Worm (Caenorhabditis elegans) whole organism, L1 larva: ENCODE results near the gene ZK1240.5.
A peak's percentile ranks its signal among the peaks of the same experiment; 100 is the strongest.
"Not testable (repeated sequence)": the region's sequence is repeated elsewhere in the genome, so short reads cannot be mapped to it uniquely, and the experiment has no call there.

ENCODE experiments used
- C04F5.9 ChIP-seq: sonication (generic microtip); optimal IDR thresholded peaks from 2 replicates; lab custom pipeline; 2016; ENCODE audit warnings: missing genetic modification characterization, missing compliant biosample characterization
- C16A3.4 ChIP-seq: fragments of 150-350 bp; optimal IDR thresholded peaks from 2 replicates; lab custom pipeline; 2014; ENCODE audit warnings: missing biosample characterization, missing genetic modification characterization
- C34B4.2 ChIP-seq: sonication (generic microtip); optimal IDR thresholded peaks from 2 replicates; lab custom pipeline; 2017; ENCODE audit warnings: mild to moderate bottlenecking, missing genetic modification characterization, missing compliant biosample characterization
- blmp-1 ChIP-seq: fragments of 150-350 bp; optimal IDR thresholded peaks from 2 replicates; lab custom pipeline; 2014; ENCODE audit warnings: missing biosample characterization, missing genetic modification characterization
- ceh-88 ChIP-seq: fragments of 200-800 bp; sonication (Bioruptor generic); IDR thresholded peaks from 2 replicates; pipeline ENCODE4 v1.3.6; 2022; ENCODE audit warnings: missing genetic modification characterization, missing compliant biosample characterization
- dpl-1 ChIP-seq, 3 experiments: fragments of 150-350 bp in 2 of 3; sonication (generic microtip) in 1 of 3; optimal IDR thresholded peaks; 2 replicates each; lab custom pipeline; 2014 to 2017; ENCODE audit warnings: missing biosample characterization in 3 of 3, missing genetic modification characterization in 3 of 3, missing genetic modification reagents in 3 of 3
- dsc-1 ChIP-seq: sonication (generic microtip); optimal IDR thresholded peaks from 2 replicates; lab custom pipeline; 2016; ENCODE audit warnings: mild to moderate bottlenecking, missing genetic modification characterization, missing compliant biosample characterization
- efl-1 ChIP-seq, 4 experiments: fragments of 150-350 bp; optimal IDR thresholded peaks in 3 of 4; peaks in 1 of 4; 1 replicate in 1 of 4; 2 replicates in 3 of 4; lab custom pipeline; 2014; ENCODE audit warnings: missing biosample characterization in 2 of 4, missing genetic modification characterization in 2 of 4, missing genetic modification reagents in 2 of 4
- efl-3 ChIP-seq: fragments of 200-800 bp; sonication (Bioruptor generic); optimal IDR thresholded peaks from 2 replicates; lab custom pipeline; 2018; ENCODE audit warnings: mild to moderate bottlenecking, missing genetic modification characterization, missing compliant biosample characterization
- egl-27 ChIP-seq, 2 experiments: fragments of 150-350 bp in 1 of 2; sonication (generic microtip); optimal IDR thresholded peaks; 3 replicates each; lab custom pipeline; 2017 to 2018; ENCODE audit warnings: missing biosample characterization in 2 of 2, missing genetic modification characterization in 2 of 2, missing genetic modification reagents in 2 of 2
- ets-5 ChIP-seq: fragments of 200-800 bp; sonication (Bioruptor generic); IDR thresholded peaks from 2 replicates; pipeline ENCODE4 v1.3.6; 2022; ENCODE audit warnings: missing genetic modification characterization, missing compliant biosample characterization
- grh-1 ChIP-seq: fragments of 200-800 bp; sonication (Bioruptor generic); IDR thresholded peaks from 2 replicates; pipeline ENCODE4 v1.3.6; 2022; ENCODE audit warnings: missing genetic modification reagents, missing genetic modification characterization, missing compliant biosample characterization
- hpl-2 ChIP-seq: fragments of 150-350 bp; optimal IDR thresholded peaks from 2 replicates; lab custom pipeline; 2014; ENCODE audit warnings: missing biosample characterization, missing genetic modification reagents, missing genetic modification characterization
- isw-1 ChIP-seq: fragments of 200-800 bp; sonication (Bioruptor generic); IDR thresholded peaks from 2 replicates; pipeline ENCODE4 v1.3.6; 2022; ENCODE audit warnings: missing genetic modification characterization, missing compliant biosample characterization
- lin-13 ChIP-seq: fragments of 150-350 bp; optimal IDR thresholded peaks from 2 replicates; lab custom pipeline; 2014; ENCODE audit warnings: missing biosample characterization, missing genetic modification reagents, missing genetic modification characterization
- lin-14 ChIP-seq: fragments of 200-800 bp; sonication (Bioruptor generic); optimal IDR thresholded peaks from 2 replicates; lab custom pipeline; 2018; ENCODE audit warnings: mild to moderate bottlenecking, missing genetic modification characterization, moderate library complexity, missing compliant biosample characterization
- lin-15B ChIP-seq: fragments of 150-350 bp; sonication (generic microtip); optimal IDR thresholded peaks from 3 replicates; lab custom pipeline; 2014; ENCODE audit warnings: missing biosample characterization, missing genetic modification characterization
- lir-3 ChIP-seq: sonication (generic microtip); optimal IDR thresholded peaks from 2 replicates; lab custom pipeline; 2016; ENCODE audit warnings: mild to moderate bottlenecking, missing genetic modification characterization, moderate library complexity, missing compliant biosample characterization; ENCODE audit not compliant: poor library complexity
- mab-9 ChIP-seq: fragments of 200-800 bp; sonication (Bioruptor generic); IDR thresholded peaks from 2 replicates; pipeline ENCODE4 v1.3.6; 2022; ENCODE audit warnings: missing genetic modification reagents, missing genetic modification characterization, missing compliant biosample characterization
- mef-2 ChIP-seq: fragments of 150-350 bp; optimal IDR thresholded peaks from 2 replicates; lab custom pipeline; 2014; ENCODE audit warnings: missing biosample characterization, missing genetic modification characterization
- nhr-20 ChIP-seq: sonication (generic microtip); optimal IDR thresholded peaks from 2 replicates; lab custom pipeline; 2016; ENCODE audit warnings: mild to moderate bottlenecking, missing genetic modification characterization, missing compliant biosample characterization
- nhr-76 ChIP-seq: sonication (generic microtip); optimal IDR thresholded peaks from 2 replicates; lab custom pipeline; 2017; ENCODE audit warnings: missing biosample characterization, missing genetic modification characterization
- nhr-77 ChIP-seq: fragments of 150-350 bp; optimal IDR thresholded peaks from 2 replicates; lab custom pipeline; 2014; ENCODE audit warnings: missing biosample characterization, missing genetic modification characterization
- nhr-90 ChIP-seq: sonication (generic microtip); optimal IDR thresholded peaks from 2 replicates; lab custom pipeline; 2016; ENCODE audit warnings: mild to moderate bottlenecking, missing genetic modification characterization, missing compliant biosample characterization; ENCODE audit not compliant: poor library complexity
- pag-3 ChIP-seq: sonication (generic microtip); optimal IDR thresholded peaks from 2 replicates; lab custom pipeline; 2017; ENCODE audit warnings: missing genetic modification characterization, mild to moderate bottlenecking, missing compliant biosample characterization, antibody characterized with exemption, borderline replicate concordance; ENCODE audit not compliant: insufficient read depth
- pqm-1 ChIP-seq: sonication (generic microtip); optimal IDR thresholded peaks from 3 replicates; lab custom pipeline; 2017; ENCODE audit warnings: missing biosample characterization, missing genetic modification characterization
- rnt-1 ChIP-seq: sonication (generic microtip); optimal IDR thresholded peaks from 2 replicates; lab custom pipeline; 2016; ENCODE audit warnings: mild to moderate bottlenecking, missing genetic modification characterization, moderate library complexity, missing compliant biosample characterization
- snpc-4 ChIP-seq: fragments of 150-350 bp; optimal IDR thresholded peaks from 2 replicates; lab custom pipeline; 2014; ENCODE audit warnings: missing biosample characterization, missing genetic modification characterization
- sox-4 ChIP-seq: sonication (generic microtip); optimal IDR thresholded peaks from 2 replicates; lab custom pipeline; 2016; ENCODE audit warnings: missing genetic modification characterization, missing compliant biosample characterization
- tbx-2 ChIP-seq: sonication (generic microtip); optimal IDR thresholded peaks from 2 replicates; lab custom pipeline; 2016; ENCODE audit warnings: missing genetic modification characterization, missing compliant biosample characterization
- unc-130 ChIP-seq: fragments of 150-350 bp; optimal IDR thresholded peaks from 2 replicates; lab custom pipeline; 2017; ENCODE audit warnings: missing biosample characterization, missing genetic modification characterization, inconsistent platforms
- unc-30 ChIP-seq: sonication (generic microtip); optimal IDR thresholded peaks from 2 replicates; lab custom pipeline; 2017; ENCODE audit warnings: missing biosample characterization, missing genetic modification characterization
- unc-86 ChIP-seq: sonication (generic microtip); optimal IDR thresholded peaks from 2 replicates; lab custom pipeline; 2016; ENCODE audit warnings: missing genetic modification characterization, missing compliant biosample characterization
- unc-98 ChIP-seq: fragments of 200-800 bp; sonication (Bioruptor generic); IDR thresholded peaks from 2 replicates; pipeline ENCODE4 v1.3.6; 2022; ENCODE audit warnings: missing genetic modification characterization, missing compliant biosample characterization
- zip-4 ChIP-seq: fragments of 200-800 bp; sonication (Bioruptor generic); optimal IDR thresholded peaks from 2 replicates; lab custom pipeline; 2018; ENCODE audit warnings: mild to moderate bottlenecking, missing genetic modification characterization, moderate library complexity, missing compliant biosample characterization

The ZK1240.5 gene

ce11 chrII:2289441-2289840 is 28.3 kb downstream of the ZK1240.5 start (continued):
- TF ChIP-seq unc-130 (tag; lab: Kevin White, UChicago) = no peak

ce11 chrII:2288798-2289197 is 28.9 kb downstream of the ZK1240.5 start, which contains the start of the genes K09F6.10 and K09F6.13:
Gene K09F6.10, minus strand, starts transcription at chrII:2288883.
Gene K09F6.13, plus strand, starts transcription at chrII:2289114.
- no peak for TF ChIP-seq nhr-77 (tag; lab: Kevin White, UChicago)
- peak; percentile 21 for TF ChIP-seq lin-14
- TF ChIP-seq isw-1 = peak; percentile 11; the same call in 1 of the 2 replicates
- no peak for TF ChIP-seq blmp-1 (tag; lab: Kevin White, UChicago)
- TF ChIP-seq ceh-88 (GFP tag; lab: Robert Waterston, UW) = no peak
- no peak for TF ChIP-seq unc-86 (tag; lab: Kevin White, UChicago)
- TF ChIP-seq snpc-4 = no peak
- TF ChIP-seq nhr-20 = no peak
- no peak for TF ChIP-seq sox-4 (tag; lab: Kevin White, UChicago)
- no peak for TF ChIP-seq zip-4 (GFP tag; lab: Kevin White, UChicago)
- TF ChIP-seq lir-3 (tag; lab: Kevin White, UChicago) = no peak
- 0 out of 2 replicates have a peak, but pooled peaks have one; percentile 77 for TF ChIP-seq ets-5 (GFP tag; lab: Robert Waterston, UW)
- no peak for TF ChIP-seq C04F5.9 (tag; lab: Kevin White, UChicago)
- TF ChIP-seq nhr-90 (tag; lab: Kevin White, UChicago) = no peak

ce11 chrII:2284703-2285102 is 33.0 kb downstream of the ZK1240.5 start:
- no peak for TF ChIP-seq efl-1 (optimal IDR thresholded peaks at IDR 0.05; lab: Kevin White, UChicago)
- TF ChIP-seq efl-1 (GFP tag; optimal IDR thresholded peaks at IDR 0.05 in 1 of 2; lab: Kevin White, UChicago) = peak in 1 of 2 experiments; percentile 57
- TF ChIP-seq egl-27 (tag; optimal IDR thresholded peaks at IDR 0.05; lab: Kevin White, UChicago) = no peak

ce11 chrII:2282599-2282998 is 35.1 kb downstream of the ZK1240.5 start, which contains the start of gene K09F6.9:
Gene K09F6.9, minus strand, starts transcription at chrII:2282699.
- not testable (repeated sequence) for TF ChIP-seq nhr-76 (tag; lab: Kevin White, UChicago); zip-4 (GFP tag; lab: Kevin White, UChicago); C04F5.9 (tag; lab: Kevin White, UChicago)
- TF ChIP-seq, all 84 proteins: peak for 0; not testable (repeated sequence) for 84

- TF ChIP-seq C34B4.2 (tag; lab: Kevin White, UChicago) (no peak), C16A3.4 (no peak), pqm-1 (tag; lab: Kevin White, UChicago) (no peak), dpl-1 (GFP tag; optimal IDR thresholded peaks at IDR 0.05; lab: Kevin White, UChicago) (no peak), mab-9 (no peak), unc-30 (tag; lab: Kevin White, UChicago) (no peak), lin-15B (tag; lab: Kevin White, UChicago) (no peak), pag-3 (tag; lab: Kevin White, UChicago) (no peak), hpl-2 (GFP tag; lab: Kevin White, UChicago) (no peak), lin-13 (no peak), efl-3 (GFP tag; lab: Kevin White, UChicago) (no peak)
Measured at ce11 chrII:2279839-2280238, 37.9 kb downstream of the ZK1240.5 start, which contains the start of gene K09F6.11. Gene K09F6.11, plus strand, starts transcription at chrII:2280139.

ce11 chrII:2279263-2279662 is 38.5 kb downstream of the ZK1240.5 start, which contains the start of gene K09F6.6:
Gene K09F6.6, minus strand, starts transcription at chrII:2279305.
- no peak for TF ChIP-seq unc-98
- no peak for TF ChIP-seq dsc-1 (tag; lab: Kevin White, UChicago)
- no peak for TF ChIP-seq tbx-2 (tag; lab: Kevin White, UChicago)
- TF ChIP-seq grh-1 (GFP tag; lab: Robert Waterston, UW) = no peak
- no peak for TF ChIP-seq rnt-1 (tag; lab: Kevin White, UChicago)
- TF ChIP-seq mef-2 = no peak
